Fruit fly (Drosophila melanogaster) whole organism, embryonic: ENCODE results near the gene Adh.

Source experiments
- CG10274 ChIP-seq: fragments of 200-800 bp; sonication (Bioruptor generic); optimal IDR thresholded peaks from 3 replicates; lab custom pipeline; 2017; ENCODE audit warnings: missing biosample characterization, mild to moderate bottlenecking, missing genetic modification characterization
- CG10543 ChIP-seq: fragments of 200-800 bp; sonication (Bioruptor generic); optimal IDR thresholded peaks from 3 replicates; lab custom pipeline; 2017; ENCODE audit warnings: missing biosample characterization, mild to moderate bottlenecking, missing genetic modification characterization, moderate library complexity
- CG12299 ChIP-seq: fragments of 200-800 bp; sonication (Bioruptor generic); optimal IDR thresholded peaks from 2 replicates; lab custom pipeline; 2018; ENCODE audit warnings: missing biosample characterization, mild to moderate bottlenecking, missing genetic modification characterization
- CG12391 ChIP-seq: fragments of 200-800 bp; sonication (Bioruptor generic); optimal IDR thresholded peaks from 3 replicates; lab custom pipeline; 2018; ENCODE audit warnings: missing biosample characterization, mild to moderate bottlenecking, missing genetic modification characterization, moderate library complexity
- CG13624 ChIP-seq: fragments of 200-800 bp; sonication (Bioruptor generic); optimal IDR thresholded peaks from 2 replicates; lab custom pipeline; 2016; ENCODE audit warnings: missing biosample characterization, missing genetic modification characterization
- CG14965 ChIP-seq: fragments of 200-800 bp; sonication (Bioruptor generic); optimal IDR thresholded peaks from 2 replicates; lab custom pipeline; 2016; ENCODE audit warnings: missing biosample characterization, missing genetic modification characterization, borderline replicate concordance
- CG16779 ChIP-seq: fragments of 200-800 bp; sonication (Bioruptor generic); IDR thresholded peaks from 2 replicates; pipeline ENCODE4 v1.3.6; 2022; ENCODE audit warnings: missing biosample characterization, missing genetic modification characterization
- CG16813 ChIP-seq: fragments of 200-800 bp; sonication (Bioruptor generic); IDR thresholded peaks from 3 replicates; pipeline ENCODE4 v1.3.6; 2022; ENCODE audit warnings: missing biosample characterization, missing genetic modification characterization; ENCODE audit not compliant: partially characterized antibody
- CG17328 ChIP-seq: fragments of 200-800 bp; sonication (Bioruptor generic); IDR thresholded peaks from 2 replicates; pipeline ENCODE4 v1.3.6; 2022; ENCODE audit warnings: missing biosample characterization, missing genetic modification characterization
- CG17912 ChIP-seq: fragments of 200-800 bp; sonication (Bioruptor generic); optimal IDR thresholded peaks from 2 replicates; lab custom pipeline; 2018; ENCODE audit warnings: missing biosample characterization, mild to moderate bottlenecking, missing genetic modification characterization
- CG18262 ChIP-seq: fragments of 200-800 bp; optimal IDR thresholded peaks from 3 replicates; lab custom pipeline; 2019; ENCODE audit warnings: missing biosample characterization, mild to moderate bottlenecking, missing genetic modification characterization, moderate library complexity
- CG1832 ChIP-seq: fragments of 200-800 bp; sonication (Bioruptor generic); optimal IDR thresholded peaks from 2 replicates; lab custom pipeline; 2017; ENCODE audit warnings: missing biosample characterization, mild to moderate bottlenecking, missing genetic modification characterization, inconsistent platforms
- CG30403 ChIP-seq: fragments of 200-800 bp; sonication (Bioruptor generic); optimal IDR thresholded peaks from 3 replicates; lab custom pipeline; 2016; ENCODE audit warnings: missing biosample characterization, missing genetic modification characterization
- CG32767 ChIP-seq: fragments of 200-800 bp; sonication (Bioruptor generic); IDR thresholded peaks from 2 replicates; pipeline ENCODE4 v1.3.6; 2022; ENCODE audit warnings: missing biosample characterization, missing genetic modification characterization
- CG4360 ChIP-seq: fragments of 200-800 bp; sonication (Bioruptor generic); IDR thresholded peaks from 2 replicates; pipeline ENCODE4 v1.3.6; 2022; ENCODE audit warnings: missing biosample characterization, missing genetic modification characterization
- CG4404 ChIP-seq: fragments of 200-800 bp; sonication (Bioruptor generic); IDR thresholded peaks from 2 replicates; pipeline ENCODE4 v1.3.6; 2022; ENCODE audit warnings: missing biosample characterization, missing genetic modification characterization
- CG4424 ChIP-seq: fragments of 200-800 bp; sonication (Bioruptor generic); optimal IDR thresholded peaks from 3 replicates; lab custom pipeline; 2016; ENCODE audit warnings: missing biosample characterization, missing genetic modification characterization
- CG6175 ChIP-seq: fragments of 200-800 bp; sonication (Bioruptor generic); IDR thresholded peaks from 3 replicates; pipeline ENCODE4 v1.3.6; 2022; ENCODE audit warnings: missing biosample characterization, missing genetic modification characterization
- CG7556 ChIP-seq: fragments of 200-800 bp; sonication (Bioruptor generic); optimal IDR thresholded peaks from 2 replicates; lab custom pipeline; 2017; ENCODE audit warnings: missing biosample characterization, mild to moderate bottlenecking, missing genetic modification characterization
- CG9876 ChIP-seq: fragments of 200-800 bp; sonication (Bioruptor generic); optimal IDR thresholded peaks from 2 replicates; lab custom pipeline; 2016; ENCODE audit warnings: missing biosample characterization, missing genetic modification characterization
- Camta ChIP-seq: fragments of 200-800 bp; sonication (Bioruptor generic); optimal IDR thresholded peaks from 2 replicates; lab custom pipeline; 2016; ENCODE audit warnings: missing biosample characterization, missing genetic modification characterization
- CoRest ChIP-seq: fragments of 200-800 bp; sonication (Bioruptor generic); optimal IDR thresholded peaks from 3 replicates; lab custom pipeline; 2018; ENCODE audit warnings: missing biosample characterization, mild to moderate bottlenecking, missing genetic modification characterization, moderate library complexity
- Dad ChIP-seq: fragments of 200-800 bp; sonication (Bioruptor generic); optimal IDR thresholded peaks from 3 replicates; lab custom pipeline; 2016; ENCODE audit warnings: missing biosample characterization, missing genetic modification characterization
- Deaf1 ChIP-seq: fragments of 200-800 bp; optimal IDR thresholded peaks from 3 replicates; lab custom pipeline; 2019; ENCODE audit warnings: missing biosample characterization, mild to moderate bottlenecking, missing genetic modification characterization, moderate library complexity
- Dll ChIP-seq: fragments of 200-800 bp; sonication (Bioruptor generic); IDR thresholded peaks from 4 replicates; pipeline ENCODE4 v1.3.6; 2022; ENCODE audit warnings: missing biosample characterization, missing genetic modification characterization; ENCODE audit not compliant: partially characterized antibody
- Fer2 ChIP-seq: fragments of 200-800 bp; sonication (Bioruptor generic); optimal IDR thresholded peaks from 2 replicates; lab custom pipeline; 2018; ENCODE audit warnings: missing biosample characterization, mild to moderate bottlenecking, missing genetic modification characterization, moderate library complexity
- Fer3 ChIP-seq: fragments of 200-800 bp; sonication (Bioruptor generic); optimal IDR thresholded peaks from 2 replicates; lab custom pipeline; 2018; ENCODE audit warnings: missing biosample characterization, mild to moderate bottlenecking, missing genetic modification characterization, moderate library complexity
- Hmr ChIP-seq: fragments of 200-800 bp; sonication (Bioruptor generic); optimal IDR thresholded peaks from 3 replicates; lab custom pipeline; 2017; ENCODE audit warnings: mild to moderate bottlenecking, missing biosample characterization, missing genetic modification reagents, missing genetic modification characterization
- Hr3 ChIP-seq: fragments of 200-800 bp; sonication (Bioruptor generic); optimal IDR thresholded peaks from 3 replicates; lab custom pipeline; 2016; ENCODE audit warnings: missing biosample characterization, missing genetic modification characterization
- Mrtf ChIP-seq: fragments of 200-800 bp; sonication (Bioruptor generic); IDR thresholded peaks from 3 replicates; pipeline ENCODE4 v1.3.6; 2022; ENCODE audit warnings: missing biosample characterization, missing genetic modification characterization
- Ptx1 ChIP-seq: fragments of 200-800 bp; sonication (Bioruptor generic); IDR thresholded peaks from 2 replicates; pipeline ENCODE4 v1.3.6; 2022; ENCODE audit warnings: missing biosample characterization, missing genetic modification characterization
- Six4 ChIP-seq: fragments of 200-800 bp; sonication (Bioruptor generic); optimal IDR thresholded peaks from 2 replicates; lab custom pipeline; 2016; ENCODE audit warnings: missing biosample characterization, missing genetic modification characterization
- Sry-β ChIP-seq: fragments of 200-800 bp; sonication (Bioruptor generic); optimal IDR thresholded peaks from 2 replicates; lab custom pipeline; 2018; ENCODE audit warnings: missing biosample characterization, mild to moderate bottlenecking, missing genetic modification characterization, moderate library complexity
- amos ChIP-seq: fragments of 200-800 bp; sonication (Bioruptor generic); IDR thresholded peaks from 2 replicates; pipeline ENCODE4 v1.3.6; 2022; ENCODE audit warnings: missing biosample characterization, missing genetic modification characterization; ENCODE audit not compliant: partially characterized antibody
- bowl ChIP-seq: fragments of 200-800 bp; sonication (Bioruptor generic); IDR thresholded peaks from 2 replicates; pipeline ENCODE4 v1.3.6; 2022; ENCODE audit warnings: missing biosample characterization, missing genetic modification characterization
- crc ChIP-seq: fragments of 200-800 bp; sonication (Bioruptor generic); optimal IDR thresholded peaks from 2 replicates; lab custom pipeline; 2016; ENCODE audit warnings: missing biosample characterization, missing genetic modification characterization
- cwo ChIP-seq: fragments of 200-800 bp; sonication (Bioruptor generic); optimal IDR thresholded peaks from 3 replicates; lab custom pipeline; 2017; ENCODE audit warnings: missing biosample characterization, missing genetic modification characterization, mild to moderate bottlenecking, moderate library complexity, missing genetic modification reagents
- disco-r ChIP-seq: fragments of 200-800 bp; sonication (Bioruptor generic); optimal IDR thresholded peaks from 2 replicates; lab custom pipeline; 2016; ENCODE audit warnings: missing biosample characterization, missing genetic modification characterization
- fd3F ChIP-seq: fragments of 200-800 bp; sonication (Bioruptor generic); optimal IDR thresholded peaks from 2 replicates; lab custom pipeline; 2018; ENCODE audit warnings: missing biosample characterization, mild to moderate bottlenecking, missing genetic modification characterization, moderate library complexity
- gcm ChIP-seq: fragments of 200-800 bp; sonication (Bioruptor generic); optimal IDR thresholded peaks from 2 replicates; lab custom pipeline; 2019; ENCODE audit warnings: missing biosample characterization, mild to moderate bottlenecking, missing genetic modification characterization, moderate library complexity
- ind ChIP-seq: fragments of 200-800 bp; sonication (Bioruptor generic); optimal IDR thresholded peaks from 3 replicates; lab custom pipeline; 2016; ENCODE audit warnings: missing biosample characterization, missing genetic modification characterization
- kah ChIP-seq: fragments of 200-800 bp; sonication (Bioruptor generic); optimal IDR thresholded peaks from 2 replicates; lab custom pipeline; 2018; ENCODE audit warnings: missing biosample characterization, mild to moderate bottlenecking, missing genetic modification characterization
- mam ChIP-seq: fragments of 200-800 bp; sonication (Bioruptor generic); optimal IDR thresholded peaks from 3 replicates; lab custom pipeline; 2016; ENCODE audit warnings: missing biosample characterization, missing genetic modification characterization
- odd ChIP-seq: fragments of 200-800 bp; sonication (Bioruptor generic); optimal IDR thresholded peaks from 2 replicates; lab custom pipeline; 2017; ENCODE audit warnings: missing biosample characterization, mild to moderate bottlenecking, missing genetic modification characterization
- slbo ChIP-seq: fragments of 200-800 bp; sonication (Bioruptor generic); IDR thresholded peaks from 2 replicates; pipeline ENCODE4 v1.3.6; 2022; ENCODE audit warnings: missing biosample characterization, missing genetic modification characterization
- slp2 ChIP-seq: fragments of 200-800 bp; sonication (Bioruptor generic); optimal IDR thresholded peaks from 2 replicates; lab custom pipeline; 2016; ENCODE audit warnings: missing biosample characterization, missing genetic modification characterization
- tll ChIP-seq, 2 experiments: fragments of 200-800 bp in 1 of 2; fragments of >200 bp in 1 of 2; sonication (Bioruptor generic) in 1 of 2; optimal IDR thresholded peaks; 2 replicates each; lab custom pipeline; 2017 to 2019; ENCODE audit warnings: missing biosample characterization in 2 of 2, missing genetic modification characterization in 2 of 2, mild to moderate bottlenecking in 1 of 2, moderate library complexity in 1 of 2
- twi ChIP-seq: fragments of 200-800 bp; optimal IDR thresholded peaks from 2 replicates; lab custom pipeline; 2019; ENCODE audit warnings: missing biosample characterization, mild to moderate bottlenecking, missing genetic modification characterization, moderate library complexity
- usp ChIP-seq: fragments of >200 bp; optimal IDR thresholded peaks from 2 replicates; lab custom pipeline; 2017; ENCODE audit warnings: missing biosample characterization, missing genetic modification characterization
- wek ChIP-seq: fragments of 200-800 bp; sonication (Bioruptor generic); optimal IDR thresholded peaks from 3 replicates; lab custom pipeline; 2018; ENCODE audit warnings: missing biosample characterization, mild to moderate bottlenecking, missing genetic modification characterization, moderate library complexity
- zen ChIP-seq: fragments of 200-800 bp; sonication (Bioruptor generic); optimal IDR thresholded peaks from 3 replicates; lab custom pipeline; 2018; ENCODE audit warnings: missing biosample characterization, mild to moderate bottlenecking, missing genetic modification characterization, moderate library complexity

Adh gene

DNA sequence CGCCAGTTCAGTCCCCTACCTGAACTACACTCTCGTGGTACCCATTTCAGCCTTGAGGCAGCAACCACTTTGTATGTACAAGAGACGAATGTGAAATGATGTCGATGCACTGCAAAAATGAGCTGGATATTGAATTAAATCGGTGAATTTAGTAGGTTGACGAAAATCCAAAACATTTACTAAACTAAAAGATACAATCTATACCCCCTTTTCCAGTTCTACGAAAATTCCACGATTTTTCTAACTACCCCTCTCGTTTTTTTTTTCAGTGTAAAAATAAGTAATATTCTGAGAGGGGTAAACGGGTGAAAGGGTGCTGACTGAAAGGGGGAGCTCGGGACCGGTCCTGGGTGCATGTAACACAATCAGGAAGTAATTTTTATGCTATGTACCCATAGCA, 6.8 kb downstream of the Adh start (continued):
- TF ChIP-seq CG10543 (GFP tag; lab: Kevin White, UChicago) (no peak), Hmr (GFP tag; lab: Kevin White, UChicago) (no peak), Fer3 (no peak), CG10274 (GFP tag; lab: Kevin White, UChicago) (no peak), CG30403 (GFP tag; lab: Kevin White, UChicago) (peak; percentile 52), CG14965 (GFP tag; lab: Kevin White, UChicago) (no peak), CG7556 (peak; percentile 12), Sry-β (GFP tag; lab: Kevin White, UChicago) (no peak), gcm (GFP tag; lab: Kevin White, UChicago) (peak; percentile 6), CG4424 (GFP tag; lab: Kevin White, UChicago) (peak; percentile 60), zen (tag; lab: Kevin White, UChicago) (peak; percentile 69), slbo (GFP tag; lab: Robert Waterston, UW) (0 out of 2 replicates have a peak, but pooled peaks have one; percentile 22), CG9876 (GFP tag; lab: Kevin White, UChicago) (no peak), Deaf1 (tag; lab: Kevin White, UChicago) (no peak), CG1832 (GFP tag; lab: Kevin White, UChicago) (no peak), mam (GFP tag; lab: Kevin White, UChicago) (peak; percentile 18), cwo (GFP tag; lab: Kevin White, UChicago) (no peak), CG32767 (0 out of 2 replicates have a peak, but pooled peaks have one; percentile 13), Camta (GFP tag; lab: Kevin White, UChicago) (peak; percentile 31), wek (GFP tag; lab: Kevin White, UChicago) (no peak), CG12299 (tag; lab: Kevin White, UChicago) (no peak), crc (no peak), CG17328 (GFP tag; lab: Robert Waterston, UW) (peak; percentile 79), CG4360 (GFP tag; lab: Robert Waterston, UW) (no peak), Hr3 (GFP tag; lab: Kevin White, UChicago) (peak; percentile 20), CG6175 (no peak), Fer2 (tag; lab: Kevin White, UChicago) (no peak), kah (no peak), CG4404 (GFP tag; lab: Robert Waterston, UW) (peak; percentile 51), CG13624 (peak; percentile 5), twi (tag; lab: Kevin White, UChicago) (no peak), CG17912 (GFP tag; lab: Kevin White, UChicago) (no peak), slp2 (GFP tag; lab: Kevin White, UChicago) (no peak), Six4 (peak; percentile 42), odd (GFP tag; lab: Kevin White, UChicago) (no peak), Ptx1 (peak; percentile 47; the same call in 1 of the 2 replicates), bowl (no peak), disco-r (no peak), amos (GFP tag; lab: Robert Waterston, UW) (no peak), Mrtf (GFP tag; lab: Robert Waterston, UW) (no peak), CG18262 (tag; lab: Kevin White, UChicago) (peak; percentile 60), Dll (GFP tag; lab: Robert Waterston, UW) (no peak), ind (peak; percentile 33), tll (GFP tag; optimal IDR thresholded peaks at IDR 0.05; lab: Kevin White, UChicago) (no peak), usp (GFP tag; lab: Kevin White, UChicago) (no peak), CoRest (tag; lab: Kevin White, UChicago) (peak; percentile 40), fd3F (GFP tag; lab: Kevin White, UChicago) (no peak), CG12391 (peak; percentile 55), CG16779 (GFP tag; lab: Robert Waterston, UW) (no peak), CG16813 (GFP tag; lab: Robert Waterston, UW) (no peak), Dad (peak; percentile 26)
